Fruit fly (Drosophila melanogaster): ENCODE measurements around the gene CG34180.

dm6 chr2L:6074314-6074713 lies 14.0 kb downstream of the CG34180 start:
- TF ChIP-seq ss (GFP tag; optimal IDR thresholded peaks at IDR 0.05) (no peak), CG6276 (GFP tag; optimal IDR thresholded peaks at IDR 0.05) (no peak), CG6792 (GFP tag; optimal IDR thresholded peaks at IDR 0.05) (no peak), fkh (GFP tag; optimal IDR thresholded peaks at IDR 0.05) (no peak), pdm3 (GFP tag; optimal IDR thresholded peaks at IDR 0.05) (no peak), Gug (GFP tag; IDR thresholded peaks at IDR 0.05) (no peak), Lpt (GFP tag; optimal IDR thresholded peaks at IDR 0.05) (no peak)
